Worm (Caenorhabditis elegans) whole organism, L3 larva: Measurements from ENCODE around the gene parg-1.

Experiments used
- ZK546.5 ChIP-seq: sonication (generic microtip); optimal IDR thresholded peaks from 2 replicates; lab custom pipeline; 2017; ENCODE audit warnings: missing biosample characterization, missing genetic modification characterization
- ama-1 ChIP-seq: fragments of 150-350 bp; optimal IDR thresholded peaks from 2 replicates; lab custom pipeline; 2018
- ceh-28 ChIP-seq: fragments of 150-350 bp; optimal IDR thresholded peaks from 2 replicates; lab custom pipeline; 2014; ENCODE audit warnings: missing biosample characterization, missing genetic modification reagents, missing genetic modification characterization
- elt-2 ChIP-seq: sonication (generic microtip); optimal IDR thresholded peaks from 2 replicates; lab custom pipeline; 2016; ENCODE audit warnings: missing genetic modification reagents, mild to moderate bottlenecking, missing genetic modification characterization, missing compliant biosample characterization
- fos-1 ChIP-seq: fragments of 150-350 bp; optimal IDR thresholded peaks from 2 replicates; lab custom pipeline; 2014; ENCODE audit warnings: missing biosample characterization, missing genetic modification characterization
- mdl-1 ChIP-seq: fragments of 150-350 bp; optimal IDR thresholded peaks from 2 replicates; lab custom pipeline; 2014; ENCODE audit warnings: missing biosample characterization, missing genetic modification characterization
- nhr-11 ChIP-seq: fragments of 150-350 bp; optimal IDR thresholded peaks from 2 replicates; lab custom pipeline; 2014; ENCODE audit warnings: missing biosample characterization, missing genetic modification characterization
- nhr-12 ChIP-seq: fragments of 150-350 bp; optimal IDR thresholded peaks from 2 replicates; lab custom pipeline; 2014; ENCODE audit warnings: missing biosample characterization, missing genetic modification characterization
- nhr-237 ChIP-seq: fragments of 150-350 bp; optimal IDR thresholded peaks from 2 replicates; lab custom pipeline; 2014; ENCODE audit warnings: missing biosample characterization, missing genetic modification characterization
- nhr-25 ChIP-seq: sonication (generic microtip); optimal IDR thresholded peaks from 2 replicates; lab custom pipeline; 2017; ENCODE audit warnings: missing biosample characterization, missing genetic modification characterization
- pha-4 ChIP-seq: fragments of 150-350 bp; optimal IDR thresholded peaks from 2 replicates; lab custom pipeline; 2014; ENCODE audit warnings: missing biosample characterization, missing genetic modification reagents, missing genetic modification characterization
- pqm-1 ChIP-seq: fragments of 150-350 bp; optimal IDR thresholded peaks from 2 replicates; lab custom pipeline; 2017; ENCODE audit warnings: missing biosample characterization, missing genetic modification characterization, inconsistent platforms
- snpc-4 ChIP-seq: fragments of 150-350 bp; optimal IDR thresholded peaks from 2 replicates; lab custom pipeline; 2014; ENCODE audit warnings: missing biosample characterization, missing genetic modification characterization
- ztf-11 ChIP-seq: fragments of 150-350 bp; optimal IDR thresholded peaks from 2 replicates; lab custom pipeline; 2014; ENCODE audit warnings: missing biosample characterization, missing genetic modification characterization

- TF ChIP-seq nhr-11 (tag; lab: Kevin White, UChicago) (no peak), pqm-1 (no peak), snpc-4 (tag; lab: Kevin White, UChicago) (no peak), nhr-237 (no peak), nhr-25 (tag; lab: Kevin White, UChicago) (no peak), mdl-1 (tag; lab: Kevin White, UChicago) (no peak), ztf-11 (tag; lab: Kevin White, UChicago) (no peak), ZK546.5 (no peak), ceh-28 (tag; lab: Kevin White, UChicago) (no peak), nhr-12 (tag; lab: Kevin White, UChicago) (no peak), pha-4 (no peak), elt-2 (tag; lab: Kevin White, UChicago) (no peak), fos-1 (tag; lab: Kevin White, UChicago) (no peak), ama-1 (lab: Kevin White, UChicago) (no peak)
Observed at ce11 chrIV:8761896-8762295, 15.8 kb downstream of the parg-1 start, which contains the start of the genes F20C5.11 and klp-11.
